Worm (Caenorhabditis elegans): ENCODE data around the gene smi-1.

- TF ChIP-seq ama-1 (optimal IDR thresholded peaks at IDR 0.05) (no peak), ceh-13 (GFP tag; optimal IDR thresholded peaks at IDR 0.05) (peak; percentile 51), sea-1 (GFP tag; conservative IDR thresholded peaks at IDR 0.05) (peak; percentile 72; the same call in 1 of the 2 replicates)
Observed at ce11 chrIII:1859532-1859931, 18.6 kb upstream of the smi-1 start, which contains the start of gene ddp-1.
